Worm (Caenorhabditis elegans): ENCODE data around the gene Y43F8B.2.

DNA sequence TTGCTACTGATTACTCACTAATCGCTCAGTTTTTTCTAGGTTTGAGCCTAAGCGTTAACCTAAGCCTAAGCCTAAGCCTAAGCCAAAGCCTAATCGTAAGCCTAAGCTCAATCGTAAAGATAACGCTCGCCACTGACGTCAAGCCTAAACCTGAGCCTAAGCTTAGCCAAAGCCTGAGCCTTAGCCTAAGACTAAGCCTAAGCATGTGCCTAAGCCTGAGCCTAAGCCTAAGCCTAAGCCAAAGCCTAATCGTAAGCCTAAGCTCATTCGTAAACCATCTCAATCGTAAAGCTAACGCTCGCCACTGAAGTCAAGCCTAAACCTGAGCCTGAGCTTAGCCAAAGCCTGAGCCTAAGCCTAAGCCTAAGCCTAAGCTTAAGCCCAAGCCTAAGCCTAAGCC is 10.6 kb upstream of the Y43F8B.2 start:
- TF ChIP-seq lin-13 (tag; optimal IDR thresholded peaks at IDR 0.05) (no peak), nhr-76 (tag; optimal IDR thresholded peaks at IDR 0.05) (no peak)

All from whole organism, mixed stage, embryonic.